Fruit fly (Drosophila melanogaster): Measurements from ENCODE around the gene Etfb.
A peak's percentile ranks its signal among the peaks of the same experiment; 100 is the strongest.

The Etfb gene

dm6 chr3R:29798966-29799680, 3.6 kb downstream of the Etfb start, which contains the start of the genes Rnb and Drice (continued):
- TF ChIP-seq Dfd (GFP tag; optimal IDR thresholded peaks at IDR 0.05) (no peak), br (GFP tag; optimal IDR thresholded peaks at IDR 0.05) (peak; percentile 50), Abd-B (GFP tag; optimal IDR thresholded peaks at IDR 0.05) (no peak)

- no peak for TF ChIP-seq jim (GFP tag; optimal IDR thresholded peaks at IDR 0.05)
- TF ChIP-seq dl (GFP tag; optimal IDR thresholded peaks at IDR 0.05; ENCODE audit: insufficient read depth in 1 of 2, partially characterized antibody in 2 of 2), result no peak
- TF ChIP-seq OdsH (GFP tag; optimal IDR thresholded peaks at IDR 0.05), result no peak
- TF ChIP-seq Sp1 (GFP tag; optimal IDR thresholded peaks at IDR 0.05), result no peak
- no peak for TF ChIP-seq rgr (GFP tag; optimal IDR thresholded peaks at IDR 0.05)
- TF ChIP-seq CG32264 (GFP tag; optimal IDR thresholded peaks at IDR 0.05), result no peak
- no peak for TF ChIP-seq Hnf4 (GFP tag; optimal IDR thresholded peaks at IDR 0.05)
- TF ChIP-seq usp (GFP tag; optimal IDR thresholded peaks at IDR 0.05), result no peak
- TF ChIP-seq Jra (GFP tag; optimal IDR thresholded peaks at IDR 0.05), result no peak
- TF ChIP-seq Hr78 (GFP tag; optimal IDR thresholded peaks at IDR 0.05), result no peak
- TF ChIP-seq Mio (GFP tag; optimal IDR thresholded peaks at IDR 0.05), result no peak
- TF ChIP-seq tai (GFP tag; optimal IDR thresholded peaks at IDR 0.05), result no peak
- TF ChIP-seq ey (GFP tag; optimal IDR thresholded peaks at IDR 0.05), result no peak
- no peak for TF ChIP-seq CG9705 (GFP tag; optimal IDR thresholded peaks at IDR 0.05)
- no peak for TF ChIP-seq Dfd (GFP tag; optimal IDR thresholded peaks at IDR 0.05)
- TF ChIP-seq Abd-B (GFP tag; optimal IDR thresholded peaks at IDR 0.05), result no peak
- TF ChIP-seq N (GFP tag; optimal IDR thresholded peaks at IDR 0.05), result no peak
Observed at dm6 chr3R:29797183-29797582, 5.6 kb downstream of the Etfb start.

- TF ChIP-seq fru (GFP tag; optimal IDR thresholded peaks at IDR 0.05) (peak; percentile 61), Jra (GFP tag; optimal IDR thresholded peaks at IDR 0.05) (no peak), ey (GFP tag; optimal IDR thresholded peaks at IDR 0.05) (peak; percentile 11), br (GFP tag; optimal IDR thresholded peaks at IDR 0.05) (no peak), Hr78 (GFP tag; optimal IDR thresholded peaks at IDR 0.05) (no peak), brk (GFP tag; optimal IDR thresholded peaks at IDR 0.05) (no peak), rgr (GFP tag; optimal IDR thresholded peaks at IDR 0.05) (peak; percentile 45), Vsx2 (GFP tag; optimal IDR thresholded peaks at IDR 0.05; ENCODE audit: partially characterized antibody) (no peak), Mio (GFP tag; optimal IDR thresholded peaks at IDR 0.05) (no peak), psq (GFP tag; optimal IDR thresholded peaks at IDR 0.05) (peak; percentile 10), N (GFP tag; optimal IDR thresholded peaks at IDR 0.05) (no peak), Rel (GFP tag; optimal IDR thresholded peaks at IDR 0.05) (no peak), Rel (tag; optimal IDR thresholded peaks at IDR 0.05) (peak; percentile 9), foxo (GFP tag; optimal IDR thresholded peaks at IDR 0.05) (peak in 1 of 2 experiments; percentile 45), dsf (GFP tag; optimal IDR thresholded peaks at IDR 0.05; ENCODE audit: borderline replicate concordance) (no peak), h (GFP tag; optimal IDR thresholded peaks at IDR 0.05) (peak; percentile 27), dl (GFP tag; optimal IDR thresholded peaks at IDR 0.05; ENCODE audit: insufficient read depth in 1 of 2, partially characterized antibody in 2 of 2) (no peak), sage (GFP tag; optimal IDR thresholded peaks at IDR 0.05) (peak; percentile 7), CG9705 (GFP tag; optimal IDR thresholded peaks at IDR 0.05) (no peak), dmrt93B (GFP tag; optimal IDR thresholded peaks at IDR 0.05) (no peak), OdsH (GFP tag; optimal IDR thresholded peaks at IDR 0.05) (peak; percentile 5), Hnf4 (GFP tag; optimal IDR thresholded peaks at IDR 0.05) (peak; percentile 31), HLH106 (tag; optimal IDR thresholded peaks at IDR 0.05) (peak; percentile 10), woc (GFP tag; optimal IDR thresholded peaks at IDR 0.05) (peak; percentile 9)
Observed at dm6 chr3R:29794161-29794882, 8.4 kb downstream of the Etfb start, which contains the start of gene sro. Gene sro, plus strand, starts transcription at chr3R:29794597.

dm6 chr3R:29790183-29790582, 12.6 kb downstream of the Etfb start:
- TF ChIP-seq woc (GFP tag; optimal IDR thresholded peaks at IDR 0.05) (no peak), psq (GFP tag; optimal IDR thresholded peaks at IDR 0.05) (no peak), Jra (GFP tag; optimal IDR thresholded peaks at IDR 0.05) (no peak), usp (GFP tag; optimal IDR thresholded peaks at IDR 0.05) (no peak), brk (GFP tag; optimal IDR thresholded peaks at IDR 0.05) (no peak), Hnf4 (GFP tag; optimal IDR thresholded peaks at IDR 0.05) (no peak), rgr (GFP tag; optimal IDR thresholded peaks at IDR 0.05) (no peak), br (GFP tag; optimal IDR thresholded peaks at IDR 0.05) (no peak), dsf (GFP tag; optimal IDR thresholded peaks at IDR 0.05; ENCODE audit: borderline replicate concordance) (no peak), Dfd (GFP tag; optimal IDR thresholded peaks at IDR 0.05) (no peak), CG9705 (GFP tag; optimal IDR thresholded peaks at IDR 0.05) (no peak), jim (GFP tag; optimal IDR thresholded peaks at IDR 0.05) (no peak), h (GFP tag; optimal IDR thresholded peaks at IDR 0.05) (no peak), N (GFP tag; optimal IDR thresholded peaks at IDR 0.05) (no peak)

All from whole organism, wandering third instar larva.